Fruit fly (Drosophila melanogaster): ENCODE measurements around the gene CG9331.

CG9331 gene

DNA sequence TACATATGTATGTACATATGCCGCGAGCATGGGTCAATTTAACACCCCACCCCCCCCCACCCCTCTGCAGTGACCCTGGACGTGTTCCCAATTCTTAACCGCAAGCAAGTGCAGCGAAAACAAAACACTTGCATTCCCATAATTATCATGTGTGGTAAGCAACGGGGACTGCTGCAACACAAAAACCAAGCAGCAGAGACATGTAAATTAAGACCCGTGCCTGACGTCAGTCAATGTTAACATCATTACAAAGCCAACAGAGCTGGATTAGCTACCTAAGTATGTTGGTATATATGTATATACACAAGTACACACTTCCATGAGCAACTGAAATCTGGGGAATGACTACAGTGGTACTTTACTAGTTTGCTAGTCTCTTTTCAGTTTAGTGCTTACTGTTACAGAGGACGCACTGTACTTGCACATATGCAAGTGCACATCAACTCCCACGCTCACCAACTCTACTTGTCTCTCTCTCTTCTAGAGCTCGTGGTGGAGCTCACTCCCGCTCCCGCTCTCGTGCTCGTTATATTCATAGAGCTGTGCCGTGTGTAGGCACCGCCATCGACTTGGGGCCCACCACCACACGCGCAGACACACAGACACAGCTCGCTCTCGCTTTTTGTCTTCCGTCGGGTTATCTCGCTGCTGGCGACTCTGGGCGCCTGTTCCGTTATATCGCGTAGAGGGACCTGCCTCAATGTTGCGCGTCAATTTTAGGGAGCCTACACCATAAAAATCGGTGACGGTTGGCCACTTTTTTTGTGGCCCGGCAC, 1.2 kb upstream of the CG9331 start (continued):
- TF ChIP-seq CG10431 (GFP tag; optimal IDR thresholded peaks at IDR 0.05): peak; percentile 36
- TF ChIP-seq CHES-1-like (GFP tag; optimal IDR thresholded peaks at IDR 0.05): no peak
- TF ChIP-seq CG18262 (tag; optimal IDR thresholded peaks at IDR 0.05): peak; percentile 14
- TF ChIP-seq CG13123 (GFP tag; optimal IDR thresholded peaks at IDR 0.05): no peak
- TF ChIP-seq CG15601 (tag; optimal IDR thresholded peaks at IDR 0.05): no peak
- no peak for TF ChIP-seq sens-2 (GFP tag; IDR thresholded peaks at IDR 0.05)
- peak; percentile 5 for TF ChIP-seq phol (tag; optimal IDR thresholded peaks at IDR 0.05)
- peak; percentile 5 for TF ChIP-seq ind (GFP tag; optimal IDR thresholded peaks at IDR 0.05)
- peak; percentile 82; the same call in 3 of the 4 replicates for TF ChIP-seq chinmo (GFP tag; IDR thresholded peaks at IDR 0.05; ENCODE audit: partially characterized antibody)
- TF ChIP-seq gsb (GFP tag; IDR thresholded peaks at IDR 0.05): no peak
- TF ChIP-seq slbo (GFP tag; IDR thresholded peaks at IDR 0.05): no peak
- no peak for TF ChIP-seq CG4404 (GFP tag; IDR thresholded peaks at IDR 0.05)
- no peak for TF ChIP-seq Dref (GFP tag; IDR thresholded peaks at IDR 0.05)
- no peak for TF ChIP-seq Hey (tag; optimal IDR thresholded peaks at IDR 0.05)
- no peak for TF ChIP-seq CG15479 (GFP tag; optimal IDR thresholded peaks at IDR 0.05)
- no peak for TF ChIP-seq CG3995 (GFP tag; optimal IDR thresholded peaks at IDR 0.05)
- TF ChIP-seq Max (GFP tag; optimal IDR thresholded peaks at IDR 0.05): no peak
- TF ChIP-seq Hsf (GFP tag; optimal IDR thresholded peaks at IDR 0.05): no peak
- no peak for TF ChIP-seq ERR (GFP tag; optimal IDR thresholded peaks at IDR 0.05)
- no peak for TF ChIP-seq inv (GFP tag; IDR thresholded peaks at IDR 0.05; ENCODE audit: partially characterized antibody)
- TF ChIP-seq HLH54F (GFP tag; optimal IDR thresholded peaks at IDR 0.05): no peak
- no peak for TF ChIP-seq slou (GFP tag; optimal IDR thresholded peaks at IDR 0.05)
- no peak for TF ChIP-seq CG11398 (GFP tag; optimal IDR thresholded peaks at IDR 0.05)
- no peak for TF ChIP-seq Poxn (GFP tag; IDR thresholded peaks at IDR 0.05)
- TF ChIP-seq CG9876 (GFP tag; optimal IDR thresholded peaks at IDR 0.05): no peak
- TF ChIP-seq CG8388 (GFP tag; optimal IDR thresholded peaks at IDR 0.05): no peak
- TF ChIP-seq Dek (tag; optimal IDR thresholded peaks at IDR 0.05): no peak
- no peak for TF ChIP-seq rib (GFP tag; IDR thresholded peaks at IDR 0.05)
- TF ChIP-seq prd (optimal IDR thresholded peaks at IDR 0.05): no peak
- peak; percentile 21; the same call in 1 of the 3 replicates for TF ChIP-seq prd (GFP tag; IDR thresholded peaks at IDR 0.05)
- peak; percentile 56 for TF ChIP-seq CG32532 (GFP tag; IDR thresholded peaks at IDR 0.05)
- no peak for TF ChIP-seq wor (GFP tag; IDR thresholded peaks at IDR 0.05)
- no peak for TF ChIP-seq eve (GFP tag; optimal IDR thresholded peaks at IDR 0.05)
- TF ChIP-seq CG10979 (tag; optimal IDR thresholded peaks at IDR 0.05): peak; percentile 32
- TF ChIP-seq CG3847 (GFP tag; IDR thresholded peaks at IDR 0.05): peak; percentile 30; the same call in 1 of the 2 replicates
- TF ChIP-seq br (optimal IDR thresholded peaks at IDR 0.05): no peak
- TF ChIP-seq fd3F (GFP tag; optimal IDR thresholded peaks at IDR 0.05): no peak
- no peak for TF ChIP-seq MBD-R2 (GFP tag; IDR thresholded peaks at IDR 0.05)
- TF ChIP-seq fd102C (GFP tag; optimal IDR thresholded peaks at IDR 0.05): no peak
- TF ChIP-seq onecut (GFP tag; IDR thresholded peaks at IDR 0.05): peak; percentile 41; the same call in 1 of the 2 replicates
- TF ChIP-seq so (GFP tag; IDR thresholded peaks at IDR 0.05): peak; percentile 69; the same call in 1 of the 3 replicates
- no peak for TF ChIP-seq H2.0 (GFP tag; IDR thresholded peaks at IDR 0.05)
- no peak for TF ChIP-seq stwl (tag; optimal IDR thresholded peaks at IDR 0.05)
- TF ChIP-seq CG13424 (tag; optimal IDR thresholded peaks at IDR 0.05): no peak
- no peak for TF ChIP-seq insv (GFP tag; optimal IDR thresholded peaks at IDR 0.05)
- TF ChIP-seq CG10267 (tag; optimal IDR thresholded peaks at IDR 0.05): no peak
- TF ChIP-seq hb (GFP tag; IDR thresholded peaks at IDR 0.05; ENCODE audit: partially characterized antibody): no peak
- peak; percentile 70; the same call in 3 of the 4 replicates for TF ChIP-seq Dll (GFP tag; IDR thresholded peaks at IDR 0.05; ENCODE audit: partially characterized antibody)
- 0 out of 2 replicates have a peak, but pooled peaks have one; percentile 50 for TF ChIP-seq ato (GFP tag; IDR thresholded peaks at IDR 0.05; ENCODE audit: partially characterized antibody)
- TF ChIP-seq Asciz (GFP tag; optimal IDR thresholded peaks at IDR 0.05): no peak

Data from whole organism, embryonic.